Fruit fly (Drosophila melanogaster): ENCODE measurements around the gene CG14820.

DNA sequence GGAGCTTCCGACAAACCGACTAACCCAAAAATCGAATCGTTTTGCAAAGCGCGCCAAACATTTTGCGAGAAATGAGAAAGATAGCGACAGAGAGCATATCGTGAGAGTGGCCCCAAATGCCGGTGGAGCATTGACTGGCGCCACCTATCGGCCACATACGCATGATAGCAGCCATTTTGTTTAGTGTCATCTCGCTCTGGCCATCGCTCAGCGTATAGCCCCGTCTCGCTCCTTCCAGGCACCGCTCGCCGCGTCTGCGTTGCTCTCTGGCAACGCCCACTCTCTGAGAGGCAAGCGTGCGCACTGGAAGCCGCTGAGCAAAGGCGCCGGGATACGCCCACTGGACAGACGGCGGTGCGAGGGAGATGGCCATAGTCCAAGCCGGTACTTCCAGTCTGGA is 28.7 kb upstream of the CG14820 start:
- TF ChIP-seq ttk (optimal IDR thresholded peaks at IDR 0.05): no peak
- no peak for TF ChIP-seq psq (optimal IDR thresholded peaks at IDR 0.05)
- TF ChIP-seq Sin3A (optimal IDR thresholded peaks at IDR 0.05): no peak

Data from Kc167 (cell line).